Fruit fly (Drosophila melanogaster): ENCODE measurements around the gene PH4alphaEFB.

DNA sequence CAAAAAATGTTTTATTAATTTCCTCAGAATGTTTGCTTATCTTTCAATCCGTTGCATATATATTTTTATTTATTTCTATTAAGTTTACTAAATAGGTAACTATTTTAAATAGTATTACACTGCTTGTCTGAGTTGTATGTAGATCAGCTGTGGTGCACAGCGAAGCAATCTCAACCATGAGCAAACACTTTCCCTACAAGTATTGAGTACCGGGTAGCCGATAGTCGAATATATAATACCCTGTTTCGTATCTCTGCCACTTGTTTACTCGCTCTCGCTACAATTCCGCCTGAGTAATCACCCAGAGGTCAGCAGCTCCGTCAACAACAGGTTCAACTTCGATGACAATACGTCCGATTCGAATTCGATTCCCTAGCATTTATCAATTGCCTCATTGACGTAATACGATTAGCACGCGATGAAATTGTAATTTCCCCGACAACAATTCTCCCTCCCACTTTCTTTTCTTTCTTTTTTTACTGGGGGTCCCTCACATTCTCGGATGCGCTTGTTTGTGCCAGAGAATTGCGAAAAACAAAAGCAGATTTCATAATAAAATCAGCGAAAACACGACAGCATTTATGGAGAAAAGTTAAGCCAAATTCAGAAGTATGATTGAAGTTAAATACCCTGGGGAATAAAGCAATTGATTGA is 15.0 kb upstream of the PH4alphaEFB start:
- no peak for TF ChIP-seq CG10348 (GFP tag; IDR thresholded peaks at IDR 0.05)
- no peak for TF ChIP-seq CG17806 (tag; optimal IDR thresholded peaks at IDR 0.05)
- TF ChIP-seq EcR (GFP tag; optimal IDR thresholded peaks at IDR 0.05), result peak; percentile 27
- no peak for TF ChIP-seq fd96Ca (GFP tag; IDR thresholded peaks at IDR 0.05)
- TF ChIP-seq Pif1B (GFP tag; optimal IDR thresholded peaks at IDR 0.05), result no peak
- no peak for TF ChIP-seq CG12605 (GFP tag; IDR thresholded peaks at IDR 0.05)
- no peak for TF ChIP-seq CG15710 (tag; optimal IDR thresholded peaks at IDR 0.05)
- no peak for TF ChIP-seq Ets98B (GFP tag; IDR thresholded peaks at IDR 0.05)
- TF ChIP-seq CG13204 (GFP tag; optimal IDR thresholded peaks at IDR 0.05), result no peak
- no peak for TF ChIP-seq CG32121 (GFP tag; IDR thresholded peaks at IDR 0.05)
- TF ChIP-seq CG8159 (tag; optimal IDR thresholded peaks at IDR 0.05), result no peak
- no peak for TF ChIP-seq Pif1A (GFP tag; optimal IDR thresholded peaks at IDR 0.05)
